Worm (Caenorhabditis elegans) whole organism, late embryonic: ENCODE measurements around the gene arx-6.
A peak's percentile ranks its signal among the peaks of the same experiment; 100 is the strongest.

Experiments
- C08G9.2 ChIP-seq: sonication (generic microtip); optimal IDR thresholded peaks from 2 replicates; lab custom pipeline; 2016; ENCODE audit warnings: mild to moderate bottlenecking, missing genetic modification characterization, moderate library complexity, missing compliant biosample characterization
- C38D4.7 ChIP-seq: fragments of 200-800 bp; sonication (Bioruptor generic); optimal IDR thresholded peaks from 2 replicates; lab custom pipeline; 2018; ENCODE audit warnings: mild to moderate bottlenecking, missing genetic modification characterization, moderate library complexity, missing compliant biosample characterization
- K02D7.2 ChIP-seq: sonication (generic microtip); optimal IDR thresholded peaks from 2 replicates; lab custom pipeline; 2017; ENCODE audit warnings: mild to moderate bottlenecking, missing genetic modification characterization, missing compliant biosample characterization
- ahr-1 ChIP-seq: sonication (generic microtip); optimal IDR thresholded peaks from 2 replicates; lab custom pipeline; 2016; ENCODE audit warnings: missing genetic modification characterization, missing compliant biosample characterization
- ceh-14 ChIP-seq: sonication (generic microtip); optimal IDR thresholded peaks from 2 replicates; lab custom pipeline; 2016; ENCODE audit warnings: missing genotype, missing genetic modification characterization, missing compliant biosample characterization
- ceh-18 ChIP-seq: sonication (generic microtip); optimal IDR thresholded peaks from 2 replicates; lab custom pipeline; 2016; ENCODE audit warnings: missing genetic modification characterization, missing compliant biosample characterization
- ceh-19 ChIP-seq: fragments of 200-800 bp; sonication (Bioruptor generic); optimal IDR thresholded peaks from 2 replicates; lab custom pipeline; 2018; ENCODE audit warnings: mild to moderate bottlenecking, missing genetic modification characterization, missing compliant biosample characterization
- ceh-22 ChIP-seq: sonication (generic microtip); optimal IDR thresholded peaks from 2 replicates; lab custom pipeline; 2017; ENCODE audit warnings: missing biosample characterization, missing genetic modification characterization
- ceh-30 ChIP-seq: fragments of 150-350 bp; optimal IDR thresholded peaks from 2 replicates; lab custom pipeline; 2014; ENCODE audit warnings: missing biosample characterization, missing genetic modification characterization
- ceh-31 ChIP-seq: sonication (generic microtip); optimal IDR thresholded peaks from 2 replicates; lab custom pipeline; 2016; ENCODE audit warnings: missing genetic modification characterization, missing compliant biosample characterization
- ceh-34 ChIP-seq: sonication (generic microtip); optimal IDR thresholded peaks from 2 replicates; lab custom pipeline; 2016; ENCODE audit warnings: mild to moderate bottlenecking, missing genetic modification characterization, missing compliant biosample characterization
- ceh-48 ChIP-seq: sonication (generic microtip); optimal IDR thresholded peaks from 2 replicates; lab custom pipeline; 2016; ENCODE audit warnings: missing genetic modification characterization, inconsistent platforms, missing compliant biosample characterization
- ceh-9 ChIP-seq: sonication (generic microtip); optimal IDR thresholded peaks from 2 replicates; lab custom pipeline; 2016; ENCODE audit warnings: mild to moderate bottlenecking, missing genetic modification characterization, inconsistent platforms, missing compliant biosample characterization
- elt-4 ChIP-seq: sonication (generic microtip); optimal IDR thresholded peaks from 2 replicates; lab custom pipeline; 2016; ENCODE audit warnings: missing genetic modification characterization, missing compliant biosample characterization
- fax-1 ChIP-seq: sonication (generic microtip); optimal IDR thresholded peaks from 2 replicates; lab custom pipeline; 2016; ENCODE audit warnings: missing genotype, missing genetic modification characterization, missing compliant biosample characterization
- fkh-10 ChIP-seq: fragments of 150-350 bp; optimal IDR thresholded peaks from 2 replicates; lab custom pipeline; 2014; ENCODE audit warnings: missing biosample characterization, missing genetic modification reagents, missing genetic modification characterization
- gmeb-2 ChIP-seq: sonication (generic microtip); optimal IDR thresholded peaks from 2 replicates; lab custom pipeline; 2016; ENCODE audit warnings: missing genetic modification characterization, inconsistent platforms, missing compliant biosample characterization
- hlh-13 ChIP-seq: fragments of 200-800 bp; sonication (Bioruptor generic); optimal IDR thresholded peaks from 2 replicates; lab custom pipeline; 2018; ENCODE audit warnings: mild to moderate bottlenecking, missing genetic modification characterization, missing compliant biosample characterization
- hlh-30 ChIP-seq: sonication (generic microtip); optimal IDR thresholded peaks from 2 replicates; lab custom pipeline; 2017; ENCODE audit warnings: antibody characterized with exemption, missing genetic modification characterization, missing compliant biosample characterization; ENCODE audit not compliant: insufficient read depth
- hlh-6 ChIP-seq: sonication (generic microtip); optimal IDR thresholded peaks from 2 replicates; lab custom pipeline; 2016; ENCODE audit warnings: missing genotype, missing genetic modification characterization, missing compliant biosample characterization
- hlh-8 ChIP-seq: sonication (generic microtip); optimal IDR thresholded peaks from 2 replicates; lab custom pipeline; 2016; ENCODE audit warnings: missing genotype, missing genetic modification characterization, missing compliant biosample characterization
- lin-11 ChIP-seq: fragments of 200-800 bp; sonication (Bioruptor generic); optimal IDR thresholded peaks from 2 replicates; lab custom pipeline; 2018; ENCODE audit warnings: mild to moderate bottlenecking, missing genetic modification characterization, missing compliant biosample characterization
- mec-3 ChIP-seq: sonication (generic microtip); optimal IDR thresholded peaks from 2 replicates; lab custom pipeline; 2016; ENCODE audit warnings: borderline replicate concordance, missing genetic modification characterization, missing compliant biosample characterization
- nhr-11 ChIP-seq: fragments of 150-350 bp; optimal IDR thresholded peaks from 2 replicates; lab custom pipeline; 2014; ENCODE audit warnings: missing biosample characterization, missing genetic modification characterization
- nhr-232 ChIP-seq: sonication (generic microtip); optimal IDR thresholded peaks from 2 replicates; lab custom pipeline; 2016; ENCODE audit warnings: missing genetic modification characterization, missing compliant biosample characterization
- npax-4 ChIP-seq: sonication (generic microtip); optimal IDR thresholded peaks from 2 replicates; lab custom pipeline; 2016; ENCODE audit warnings: missing genetic modification characterization, missing compliant biosample characterization
- odd-2 ChIP-seq: sonication (generic microtip); optimal IDR thresholded peaks from 2 replicates; lab custom pipeline; 2017; ENCODE audit warnings: antibody characterized with exemption, mild to moderate bottlenecking, missing genetic modification characterization, missing compliant biosample characterization
- pag-3 ChIP-seq: sonication (generic microtip); optimal IDR thresholded peaks from 2 replicates; lab custom pipeline; 2016; ENCODE audit warnings: missing compliant biosample characterization, missing genetic modification characterization, borderline replicate concordance
- pat-9 ChIP-seq: fragments of 200-800 bp; sonication (Bioruptor generic); optimal IDR thresholded peaks from 2 replicates; lab custom pipeline; 2018; ENCODE audit warnings: mild to moderate bottlenecking, missing genetic modification characterization, moderate library complexity, missing compliant biosample characterization
- pax-1 ChIP-seq: fragments of 150-350 bp; optimal IDR thresholded peaks from 2 replicates; lab custom pipeline; 2014; ENCODE audit warnings: missing biosample characterization, missing genetic modification characterization
- pha-2 ChIP-seq: sonication (generic microtip); optimal IDR thresholded peaks from 2 replicates; lab custom pipeline; 2017; ENCODE audit warnings: mild to moderate bottlenecking, missing genetic modification characterization, missing compliant biosample characterization
- pha-4 ChIP-seq: fragments of 150-350 bp; optimal IDR thresholded peaks from 2 replicates; lab custom pipeline; 2018; ENCODE audit warnings: missing biosample characterization, missing genetic modification reagents, missing genetic modification characterization
- pros-1 ChIP-seq: fragments of 150-350 bp; optimal IDR thresholded peaks from 2 replicates; lab custom pipeline; 2014; ENCODE audit warnings: missing biosample characterization, missing genetic modification reagents, missing genetic modification characterization
- ref-2 ChIP-seq: sonication (generic microtip); optimal IDR thresholded peaks from 2 replicates; lab custom pipeline; 2016; ENCODE audit warnings: missing genetic modification characterization, missing compliant biosample characterization
- sox-2 ChIP-seq: fragments of 200-800 bp; sonication (Bioruptor generic); IDR thresholded peaks from 2 replicates; pipeline ENCODE4 v1.3.6; 2022; ENCODE audit warnings: missing genetic modification reagents, missing genetic modification characterization, missing compliant biosample characterization
- syd-9 ChIP-seq: sonication (generic microtip); optimal IDR thresholded peaks from 2 replicates; lab custom pipeline; 2016; ENCODE audit warnings: mild to moderate bottlenecking, missing genetic modification characterization, moderate library complexity, missing compliant biosample characterization
- tbx-2 ChIP-seq: sonication (generic microtip); optimal IDR thresholded peaks from 2 replicates; lab custom pipeline; 2016; ENCODE audit warnings: missing genetic modification characterization, missing compliant biosample characterization
- ttx-3 ChIP-seq: sonication (generic microtip); optimal IDR thresholded peaks from 2 replicates; lab custom pipeline; 2016; ENCODE audit warnings: missing genetic modification reagents, missing genetic modification characterization, missing compliant biosample characterization
- unc-3 ChIP-seq, 2 experiments: fragments of 200-800 bp in 1 of 2; sonication (Bioruptor generic) in 1 of 2; sonication (generic microtip) in 1 of 2; conservative IDR thresholded peaks in 1 of 2; optimal IDR thresholded peaks in 1 of 2; 2 replicates each; pipeline versions ENCODE4 v1.3.6 to Lab custom; 2016 to 2022; ENCODE audit warnings: missing compliant biosample characterization in 2 of 2, missing genetic modification characterization in 2 of 2, missing genetic modification reagents in 1 of 2
- unc-42 ChIP-seq: sonication (generic microtip); optimal IDR thresholded peaks from 2 replicates; lab custom pipeline; 2016; ENCODE audit warnings: missing genotype, missing genetic modification characterization, missing compliant biosample characterization
- unc-55 ChIP-seq: sonication (generic microtip); optimal IDR thresholded peaks from 2 replicates; lab custom pipeline; 2017; ENCODE audit warnings: missing biosample characterization, missing genetic modification reagents, missing genetic modification characterization
- zip-5 ChIP-seq: sonication (generic microtip); optimal IDR thresholded peaks from 2 replicates; lab custom pipeline; 2016; ENCODE audit warnings: missing genetic modification characterization, missing compliant biosample characterization
- ztf-16 ChIP-seq: sonication (generic microtip); optimal IDR thresholded peaks from 2 replicates; lab custom pipeline; 2017; ENCODE audit warnings: missing genetic modification characterization, missing compliant biosample characterization

arx-6 gene

DNA sequence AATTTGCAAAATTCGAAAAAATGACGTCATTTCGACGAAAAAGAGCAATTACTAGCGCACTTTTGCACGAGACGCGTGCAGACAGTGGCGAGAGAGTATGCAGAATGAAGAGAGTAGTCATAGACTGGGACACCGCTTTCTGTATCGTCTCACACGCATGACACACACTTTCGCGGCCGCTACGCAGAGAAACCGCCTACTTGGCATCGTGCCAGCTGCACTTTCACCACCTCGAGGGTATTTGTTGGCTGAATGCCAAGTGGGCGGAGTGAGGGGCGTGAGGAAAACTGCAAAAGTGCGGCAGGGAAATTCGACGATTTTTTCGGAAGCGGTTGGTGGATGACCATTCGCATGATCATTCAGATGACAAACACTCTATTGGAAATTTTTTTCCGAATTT, 21.3 kb downstream of the arx-6 start (continued):
- no peak for TF ChIP-seq C38D4.7 (GFP tag; lab: Kevin White, UChicago)
- TF ChIP-seq K02D7.2 (tag; lab: Kevin White, UChicago) = no peak
- TF ChIP-seq pha-4 (tag; lab: Kevin White, UChicago) = no peak
- TF ChIP-seq ahr-1 = peak; percentile 4
- no peak for TF ChIP-seq nhr-232 (tag; lab: Kevin White, UChicago)
- TF ChIP-seq lin-11 = no peak
- peak; percentile 94 for TF ChIP-seq unc-55
- TF ChIP-seq ceh-18 (tag; lab: Kevin White, UChicago) = peak; percentile 99
- no peak; the same call in 1 of the 2 replicates for TF ChIP-seq sox-2 (GFP tag; lab: Robert Waterston, UW)
- TF ChIP-seq npax-4 (tag; lab: Kevin White, UChicago) = no peak
- TF ChIP-seq pha-2 = peak; percentile 43
- no peak for TF ChIP-seq ttx-3 (tag; lab: Kevin White, UChicago)
- no peak for TF ChIP-seq mec-3 (tag; lab: Kevin White, UChicago)
- TF ChIP-seq elt-4 (tag; lab: Kevin White, UChicago) = no peak
- TF ChIP-seq unc-42 (tag; lab: Kevin White, UChicago) = peak; percentile 89
- TF ChIP-seq ceh-31 (tag; lab: Kevin White, UChicago) = peak; percentile 98
- peak; percentile 46 for TF ChIP-seq pat-9 (tag; lab: Kevin White, UChicago)
- no peak for TF ChIP-seq odd-2 (tag; lab: Kevin White, UChicago)
- peak; percentile 60 for TF ChIP-seq C08G9.2
- TF ChIP-seq pax-1 (tag; lab: Kevin White, UChicago) = peak; percentile 45
- TF ChIP-seq, all 69 proteins: peak for 45

DNA sequence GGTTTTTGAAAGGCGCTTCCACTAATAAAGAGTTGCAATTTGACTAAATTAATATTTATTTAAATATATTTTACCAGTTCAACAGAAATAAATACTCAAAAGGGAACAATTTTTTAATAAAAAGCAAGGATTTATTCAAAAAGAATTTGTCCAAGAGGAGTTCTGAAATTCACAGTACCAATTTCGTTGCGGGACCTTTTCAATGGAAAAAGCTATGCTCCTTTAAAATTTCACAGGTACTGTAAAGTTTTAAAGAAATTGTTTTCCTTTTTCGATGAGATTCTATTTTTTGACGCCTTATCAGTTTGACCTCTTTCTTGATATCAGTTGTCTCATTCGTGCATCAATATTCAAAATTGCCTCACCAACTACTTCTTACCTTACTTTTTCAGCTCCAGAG, 21.8 kb downstream of the arx-6 start, which contains the start of gene tag-340:
TSS of gene tag-340 (plus strand) at position 249 of the 400 bp plus-strand sequence.
- TF ChIP-seq fkh-10 (GFP tag; lab: Kevin White, UChicago) (no peak), pag-3 (tag; lab: Kevin White, UChicago) (no peak), pros-1 (tag; lab: Kevin White, UChicago) (no peak), ceh-30 (tag; lab: Kevin White, UChicago) (no peak), unc-55 (no peak), pha-4 (tag; lab: Kevin White, UChicago) (no peak), nhr-11 (no peak), ceh-34 (no peak), ztf-16 (tag; lab: Kevin White, UChicago) (no peak), C38D4.7 (GFP tag; lab: Kevin White, UChicago) (no peak), hlh-30 (tag; lab: Kevin White, UChicago) (no peak), syd-9 (tag; lab: Kevin White, UChicago) (no peak), zip-5 (no peak), hlh-8 (no peak), nhr-232 (tag; lab: Kevin White, UChicago) (no peak), hlh-6 (tag; lab: Kevin White, UChicago) (no peak), ceh-48 (tag; lab: Kevin White, UChicago) (no peak), ceh-9 (tag; lab: Kevin White, UChicago) (no peak), unc-3 (GFP tag; conservative IDR thresholded peaks at IDR 0.05; lab: Robert Waterston, UW) (no peak), unc-3 (tag; optimal IDR thresholded peaks at IDR 0.05; lab: Kevin White, UChicago) (no peak)

DNA sequence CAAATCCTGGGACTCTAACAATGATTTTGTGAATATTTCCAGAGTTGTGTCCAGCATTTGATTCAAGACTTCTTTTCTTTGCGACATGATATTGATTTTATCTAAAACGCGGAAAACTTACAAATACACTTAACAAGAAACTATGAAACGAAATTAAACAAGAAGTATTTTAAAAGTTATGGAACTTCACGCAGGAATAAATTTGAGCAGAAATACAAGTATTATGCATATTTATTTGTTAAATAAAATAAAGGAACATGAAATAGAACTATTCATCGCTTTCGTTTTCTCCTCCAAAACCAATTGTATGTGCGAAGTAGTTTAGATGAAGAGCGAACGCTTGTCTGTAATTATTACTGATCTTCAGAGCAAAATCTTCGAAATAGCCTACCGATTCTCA, 25.3 kb downstream of the arx-6 start, which contains the start of gene kbp-2:
TSS of gene kbp-2 (minus strand) at position 101 of the 400 bp plus-strand sequence.
- no peak for TF ChIP-seq nhr-11
- no peak for TF ChIP-seq ceh-9 (tag; lab: Kevin White, UChicago)
- TF ChIP-seq pha-4 (tag; lab: Kevin White, UChicago) = no peak
- no peak for TF ChIP-seq pat-9 (tag; lab: Kevin White, UChicago)
- TF ChIP-seq ceh-19 = no peak
- TF ChIP-seq ceh-22 (tag; lab: Kevin White, UChicago) = no peak
- no peak for TF ChIP-seq C38D4.7 (GFP tag; lab: Kevin White, UChicago)
- no peak for TF ChIP-seq tbx-2 (tag; lab: Kevin White, UChicago)
- TF ChIP-seq hlh-8 = no peak
- TF ChIP-seq fax-1 (tag; lab: Kevin White, UChicago) = no peak
- no peak for TF ChIP-seq hlh-13 (GFP tag; lab: Kevin White, UChicago)
- no peak for TF ChIP-seq pha-2
- TF ChIP-seq odd-2 (tag; lab: Kevin White, UChicago) = no peak
- no peak for TF ChIP-seq ref-2 (tag; lab: Kevin White, UChicago)
- no peak for TF ChIP-seq ceh-14 (tag; lab: Kevin White, UChicago)
- no peak for TF ChIP-seq unc-42 (tag; lab: Kevin White, UChicago)
- no peak for TF ChIP-seq K02D7.2 (tag; lab: Kevin White, UChicago)
- no peak for TF ChIP-seq zip-5
- no peak for TF ChIP-seq gmeb-2 (tag; lab: Kevin White, UChicago)
